Fruit fly (Drosophila melanogaster): Measurements from ENCODE around the gene Mipp1.

Mipp1 gene

dm6 chr3L:16572208-16572607 is 926 bp downstream of the Mipp1 start (continued):
- TF ChIP-seq Blimp-1 (GFP tag; optimal IDR thresholded peaks at IDR 0.05) = no peak
- TF ChIP-seq nerfin-2 (GFP tag; IDR thresholded peaks at IDR 0.05; ENCODE audit: partially characterized antibody) = no peak
- no peak for TF ChIP-seq abd-A (tag; optimal IDR thresholded peaks at IDR 0.05)
- no peak for TF ChIP-seq CrebB (tag; optimal IDR thresholded peaks at IDR 0.05)
- TF ChIP-seq ab (GFP tag; optimal IDR thresholded peaks at IDR 0.05) = no peak
- no peak for TF ChIP-seq Sry-β (GFP tag; optimal IDR thresholded peaks at IDR 0.05)
- TF ChIP-seq zen (tag; optimal IDR thresholded peaks at IDR 0.05) = no peak
- TF ChIP-seq CG12299 (tag; optimal IDR thresholded peaks at IDR 0.05) = no peak
- no peak for TF ChIP-seq nerfin-1 (tag; optimal IDR thresholded peaks at IDR 0.05)
- no peak for TF ChIP-seq ftz-f1 (GFP tag; optimal IDR thresholded peaks at IDR 0.05)
- TF ChIP-seq HLH54F (GFP tag; optimal IDR thresholded peaks at IDR 0.05) = no peak
- no peak for TF ChIP-seq CG15011 (GFP tag; optimal IDR thresholded peaks at IDR 0.05)
- TF ChIP-seq CG17186 (GFP tag; optimal IDR thresholded peaks at IDR 0.05) = no peak
- TF ChIP-seq CoRest (tag; optimal IDR thresholded peaks at IDR 0.05) = no peak
- TF ChIP-seq kni (GFP tag; optimal IDR thresholded peaks at IDR 0.05) = peak; percentile 33
- TF ChIP-seq Dbx (GFP tag; IDR thresholded peaks at IDR 0.05) = no peak
- no peak for TF ChIP-seq Doc2 (GFP tag; IDR thresholded peaks at IDR 0.05)
- no peak for TF ChIP-seq Bdp1 (GFP tag; optimal IDR thresholded peaks at IDR 0.05)
- no peak for TF ChIP-seq CTCF (GFP tag; optimal IDR thresholded peaks at IDR 0.05)
- TF ChIP-seq twi (tag; optimal IDR thresholded peaks at IDR 0.05) = no peak
- TF ChIP-seq CG14965 (GFP tag; optimal IDR thresholded peaks at IDR 0.05; ENCODE audit: borderline replicate concordance) = no peak
- no peak for TF ChIP-seq CG4707 (GFP tag; optimal IDR thresholded peaks at IDR 0.05)
- peak; percentile 51; the same call in 1 of the 2 replicates for TF ChIP-seq Bgb (GFP tag; IDR thresholded peaks at IDR 0.05; ENCODE audit: partially characterized antibody)
- TF ChIP-seq amos (GFP tag; IDR thresholded peaks at IDR 0.05; ENCODE audit: partially characterized antibody) = no peak; the same call in 1 of the 2 replicates
- TF ChIP-seq fd96Cb (tag; optimal IDR thresholded peaks at IDR 0.05) = no peak
- TF ChIP-seq CG3065 (GFP tag; optimal IDR thresholded peaks at IDR 0.05) = no peak
- TF ChIP-seq CG18619 (GFP tag; optimal IDR thresholded peaks at IDR 0.05) = no peak
- TF ChIP-seq Lim3 (GFP tag; IDR thresholded peaks at IDR 0.05) = no peak
- TF ChIP-seq CG1603 (tag; optimal IDR thresholded peaks at IDR 0.05) = no peak
- no peak for TF ChIP-seq ewg (GFP tag; optimal IDR thresholded peaks at IDR 0.05)
- peak; percentile 47; the same call in 1 of the 2 replicates for TF ChIP-seq bbx (GFP tag; IDR thresholded peaks at IDR 0.05; ENCODE audit: partially characterized antibody)
- TF ChIP-seq CG3847 (GFP tag; IDR thresholded peaks at IDR 0.05) = no peak
- no peak for TF ChIP-seq Ada2b (GFP tag; IDR thresholded peaks at IDR 0.05)
- no peak for TF ChIP-seq MBD-R2 (GFP tag; IDR thresholded peaks at IDR 0.05)
- TF ChIP-seq mld (GFP tag; IDR thresholded peaks at IDR 0.05; ENCODE audit: partially characterized antibody) = no peak
- no peak for TF ChIP-seq crc (GFP tag; optimal IDR thresholded peaks at IDR 0.05)
- TF ChIP-seq Drgx (GFP tag; IDR thresholded peaks at IDR 0.05) = no peak
- TF ChIP-seq Sox102F (GFP tag; optimal IDR thresholded peaks at IDR 0.05) = no peak
- no peak for TF ChIP-seq CG2129 (GFP tag; IDR thresholded peaks at IDR 0.05; ENCODE audit: partially characterized antibody)
- no peak for TF ChIP-seq CG34422 (GFP tag; IDR thresholded peaks at IDR 0.05)
- TF ChIP-seq CG12071 (GFP tag; optimal IDR thresholded peaks at IDR 0.05) = no peak
- TF ChIP-seq CG8388 (GFP tag; optimal IDR thresholded peaks at IDR 0.05) = no peak
- no peak for TF ChIP-seq CG2116 (GFP tag; optimal IDR thresholded peaks at IDR 0.05)
- no peak for TF ChIP-seq CG6813 (GFP tag; optimal IDR thresholded peaks at IDR 0.05)
- TF ChIP-seq CG11247 (GFP tag; IDR thresholded peaks at IDR 0.05) = no peak
- no peak for TF ChIP-seq CG1647 (GFP tag; optimal IDR thresholded peaks at IDR 0.05)
- TF ChIP-seq CG6689 (GFP tag; IDR thresholded peaks at IDR 0.05) = no peak
- no peak for TF ChIP-seq YL-1 (GFP tag; optimal IDR thresholded peaks at IDR 0.05)
- no peak for TF ChIP-seq CG4424 (GFP tag; optimal IDR thresholded peaks at IDR 0.05)
- peak; percentile 86 for TF ChIP-seq CG3163 (GFP tag; optimal IDR thresholded peaks at IDR 0.05)
- no peak for TF ChIP-seq ara (GFP tag; IDR thresholded peaks at IDR 0.05)
